Worm (Caenorhabditis elegans) whole organism, midembryonic: ENCODE results near the gene ncx-6.

Experiments
- klf-2 ChIP-seq: fragments of 200-800 bp; sonication (Bioruptor generic); conservative IDR thresholded peaks from 2 replicates; pipeline ENCODE4 v1.3.6; 2022; ENCODE audit warnings: missing genetic modification reagents, missing genetic modification characterization, missing compliant biosample characterization
- tab-1 ChIP-seq: fragments of 200-800 bp; sonication (Bioruptor generic); IDR thresholded peaks from 2 replicates; pipeline ENCODE4 v1.3.6; 2022; ENCODE audit warnings: missing genetic modification characterization, missing compliant biosample characterization
- ztf-23 ChIP-seq: fragments of 200-800 bp; sonication (Bioruptor generic); IDR thresholded peaks from 2 replicates; pipeline ENCODE4 v1.3.6; 2022; ENCODE audit warnings: missing genetic modification reagents, missing genetic modification characterization, missing compliant biosample characterization
- ztf-29 ChIP-seq: fragments of 200-800 bp; sonication (Bioruptor generic); IDR thresholded peaks from 2 replicates; pipeline ENCODE4 v1.3.6; 2022; ENCODE audit warnings: missing genetic modification reagents, missing genetic modification characterization, missing compliant biosample characterization

DNA sequence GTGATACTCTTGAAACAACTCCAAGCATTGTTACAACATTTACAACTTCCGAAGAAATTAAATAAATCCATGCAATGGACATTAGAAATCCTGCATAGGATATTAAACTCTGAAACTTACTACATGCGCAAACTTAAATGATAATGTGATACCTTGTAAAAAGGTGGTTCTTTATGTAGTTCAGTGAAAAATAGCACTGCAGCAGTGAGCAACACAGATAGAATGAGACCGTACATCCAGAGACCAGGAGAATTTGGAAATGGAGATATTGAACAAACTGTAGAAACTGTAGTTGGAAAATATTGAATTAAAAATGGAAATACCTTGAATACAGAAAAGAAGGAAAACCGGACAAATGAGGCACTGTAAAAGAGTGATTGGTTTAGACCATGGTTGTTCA, 2.6 kb downstream of the ncx-6 start:
- no peak for TF ChIP-seq klf-2 (GFP tag; lab: Robert Waterston, UW)
- TF ChIP-seq ztf-29 (GFP tag; lab: Robert Waterston, UW): no peak
- TF ChIP-seq tab-1 (GFP tag; lab: Robert Waterston, UW): no peak
- TF ChIP-seq ztf-23 (GFP tag; lab: Robert Waterston, UW): no peak
